Worm (Caenorhabditis elegans) whole organism, L1 larva: Measurements from ENCODE around the gene nlp-46.

ENCODE experiments used
- C04F5.9 ChIP-seq: sonication (generic microtip); optimal IDR thresholded peaks from 2 replicates; lab custom pipeline; 2016; ENCODE audit warnings: missing genetic modification characterization, missing compliant biosample characterization
- C16A3.4 ChIP-seq: fragments of 150-350 bp; optimal IDR thresholded peaks from 2 replicates; lab custom pipeline; 2014; ENCODE audit warnings: missing biosample characterization, missing genetic modification characterization
- C34B4.2 ChIP-seq: sonication (generic microtip); optimal IDR thresholded peaks from 2 replicates; lab custom pipeline; 2017; ENCODE audit warnings: mild to moderate bottlenecking, missing genetic modification characterization, missing compliant biosample characterization
- aha-1 ChIP-seq: fragments of 150-350 bp; optimal IDR thresholded peaks from 2 replicates; lab custom pipeline; 2014; ENCODE audit warnings: missing biosample characterization, missing genetic modification characterization
- aly-2 ChIP-seq: fragments of 150-350 bp; optimal IDR thresholded peaks from 2 replicates; lab custom pipeline; 2014; ENCODE audit warnings: missing biosample characterization, missing genetic modification characterization
- ama-1 ChIP-seq: fragments of 150-350 bp; optimal IDR thresholded peaks from 2 replicates; lab custom pipeline; 2014
- blmp-1 ChIP-seq: fragments of 150-350 bp; optimal IDR thresholded peaks from 2 replicates; lab custom pipeline; 2014; ENCODE audit warnings: missing biosample characterization, missing genetic modification characterization
- ceh-63 ChIP-seq: fragments of 200-800 bp; sonication (Bioruptor generic); optimal IDR thresholded peaks from 2 replicates; lab custom pipeline; 2018; ENCODE audit warnings: mild to moderate bottlenecking, missing genetic modification characterization, missing compliant biosample characterization
- ceh-8 ChIP-seq: fragments of 200-800 bp; sonication (Bioruptor generic); optimal IDR thresholded peaks from 2 replicates; lab custom pipeline; 2018; ENCODE audit warnings: mild to moderate bottlenecking, missing genetic modification characterization, moderate library complexity, missing compliant biosample characterization
- ceh-88 ChIP-seq: fragments of 200-800 bp; sonication (Bioruptor generic); IDR thresholded peaks from 2 replicates; pipeline ENCODE4 v1.3.6; 2022; ENCODE audit warnings: missing genetic modification characterization, missing compliant biosample characterization
- ceh-90 ChIP-seq: sonication (generic microtip); optimal IDR thresholded peaks from 2 replicates; lab custom pipeline; 2016; ENCODE audit warnings: missing genetic modification characterization, missing compliant biosample characterization
- ces-1 ChIP-seq: fragments of 150-350 bp; optimal IDR thresholded peaks from 2 replicates; lab custom pipeline; 2014; ENCODE audit warnings: missing biosample characterization, missing genetic modification reagents, missing genetic modification characterization
- dpl-1 ChIP-seq, 3 experiments: fragments of 150-350 bp in 2 of 3; sonication (generic microtip) in 1 of 3; optimal IDR thresholded peaks; 2 replicates each; lab custom pipeline; 2014 to 2017; ENCODE audit warnings: missing biosample characterization in 3 of 3, missing genetic modification characterization in 3 of 3, missing genetic modification reagents in 3 of 3
- dsc-1 ChIP-seq: sonication (generic microtip); optimal IDR thresholded peaks from 2 replicates; lab custom pipeline; 2016; ENCODE audit warnings: mild to moderate bottlenecking, missing genetic modification characterization, missing compliant biosample characterization
- egl-13 ChIP-seq: sonication (generic microtip); optimal IDR thresholded peaks from 2 replicates; lab custom pipeline; 2016; ENCODE audit warnings: missing genotype, missing genetic modification reagents, missing genetic modification characterization, missing compliant biosample characterization
- egl-27 ChIP-seq, 2 experiments: fragments of 150-350 bp in 1 of 2; sonication (generic microtip); optimal IDR thresholded peaks; 3 replicates each; lab custom pipeline; 2017 to 2018; ENCODE audit warnings: missing biosample characterization in 2 of 2, missing genetic modification characterization in 2 of 2, missing genetic modification reagents in 2 of 2
- elt-2 ChIP-seq: sonication (generic microtip); optimal IDR thresholded peaks from 2 replicates; lab custom pipeline; 2016; ENCODE audit warnings: missing genetic modification characterization, mild to moderate bottlenecking, inconsistent platforms, missing compliant biosample characterization, missing genetic modification reagents
- elt-3 ChIP-seq, 6 experiments: fragments of 150-350 bp in 1 of 6; sonication (generic microtip); optimal IDR thresholded peaks; 2 replicates each; lab custom pipeline; 2017 to 2018; ENCODE audit warnings: missing biosample characterization in 6 of 6, missing genetic modification characterization in 6 of 6, inconsistent platforms in 1 of 6
- ets-5 ChIP-seq: fragments of 200-800 bp; sonication (Bioruptor generic); IDR thresholded peaks from 2 replicates; pipeline ENCODE4 v1.3.6; 2022; ENCODE audit warnings: missing genetic modification characterization, missing compliant biosample characterization
- fkh-4 ChIP-seq: sonication (generic microtip); optimal IDR thresholded peaks from 2 replicates; lab custom pipeline; 2016; ENCODE audit warnings: missing compliant biosample characterization, missing genetic modification characterization, borderline replicate concordance
- fkh-8 ChIP-seq: sonication (generic microtip); optimal IDR thresholded peaks from 2 replicates; lab custom pipeline; 2016; ENCODE audit warnings: mild to moderate bottlenecking, missing genetic modification characterization, missing compliant biosample characterization
- grh-1 ChIP-seq: fragments of 200-800 bp; sonication (Bioruptor generic); IDR thresholded peaks from 2 replicates; pipeline ENCODE4 v1.3.6; 2022; ENCODE audit warnings: missing genetic modification reagents, missing genetic modification characterization, missing compliant biosample characterization
- hlh-17 ChIP-seq: fragments of 200-800 bp; sonication (Bioruptor generic); optimal IDR thresholded peaks from 2 replicates; lab custom pipeline; 2018; ENCODE audit warnings: missing genetic modification characterization, mild to moderate bottlenecking, missing compliant biosample characterization, moderate library complexity, borderline replicate concordance
- hpl-2 ChIP-seq: fragments of 150-350 bp; optimal IDR thresholded peaks from 2 replicates; lab custom pipeline; 2014; ENCODE audit warnings: missing biosample characterization, missing genetic modification reagents, missing genetic modification characterization
- isw-1 ChIP-seq: fragments of 200-800 bp; sonication (Bioruptor generic); IDR thresholded peaks from 2 replicates; pipeline ENCODE4 v1.3.6; 2022; ENCODE audit warnings: missing genetic modification characterization, missing compliant biosample characterization
- jun-1 ChIP-seq: fragments of 150-350 bp; optimal IDR thresholded peaks from 2 replicates; lab custom pipeline; 2014; ENCODE audit warnings: missing biosample characterization, missing genetic modification reagents, missing genetic modification characterization
- lin-14 ChIP-seq: fragments of 200-800 bp; sonication (Bioruptor generic); optimal IDR thresholded peaks from 2 replicates; lab custom pipeline; 2018; ENCODE audit warnings: mild to moderate bottlenecking, missing genetic modification characterization, moderate library complexity, missing compliant biosample characterization
- lin-15B ChIP-seq: fragments of 150-350 bp; sonication (generic microtip); optimal IDR thresholded peaks from 3 replicates; lab custom pipeline; 2014; ENCODE audit warnings: missing biosample characterization, missing genetic modification characterization
- lin-35 ChIP-seq, 2 experiments: fragments of 150-350 bp; optimal IDR thresholded peaks; 2 replicates each; lab custom pipeline; 2014; ENCODE audit warnings: missing biosample characterization in 2 of 2, missing genetic modification characterization in 2 of 2, missing genetic modification reagents in 2 of 2
- mab-9 ChIP-seq: fragments of 200-800 bp; sonication (Bioruptor generic); IDR thresholded peaks from 2 replicates; pipeline ENCODE4 v1.3.6; 2022; ENCODE audit warnings: missing genetic modification reagents, missing genetic modification characterization, missing compliant biosample characterization
- mdl-1 ChIP-seq, 2 experiments: fragments of 150-350 bp; optimal IDR thresholded peaks; 2 replicates each; lab custom pipeline; 2014 to 2017; ENCODE audit warnings: missing biosample characterization in 2 of 2, missing genetic modification characterization in 2 of 2, inconsistent platforms in 1 of 2
- mef-2 ChIP-seq: fragments of 150-350 bp; optimal IDR thresholded peaks from 2 replicates; lab custom pipeline; 2014; ENCODE audit warnings: missing biosample characterization, missing genetic modification characterization
- nhr-12 ChIP-seq: sonication (generic microtip); optimal IDR thresholded peaks from 2 replicates; lab custom pipeline; 2017; ENCODE audit warnings: missing biosample characterization, missing genetic modification characterization
- nhr-19 ChIP-seq: fragments of 200-800 bp; sonication (Bioruptor generic); conservative IDR thresholded peaks from 2 replicates; pipeline ENCODE4 v1.3.6; 2022; ENCODE audit warnings: missing genetic modification characterization, missing compliant biosample characterization
- nhr-20 ChIP-seq: sonication (generic microtip); optimal IDR thresholded peaks from 2 replicates; lab custom pipeline; 2016; ENCODE audit warnings: mild to moderate bottlenecking, missing genetic modification characterization, missing compliant biosample characterization
- nhr-237 ChIP-seq: fragments of 150-350 bp; optimal IDR thresholded peaks from 2 replicates; lab custom pipeline; 2014; ENCODE audit warnings: missing biosample characterization, missing genetic modification characterization
- nhr-76 ChIP-seq: sonication (generic microtip); optimal IDR thresholded peaks from 2 replicates; lab custom pipeline; 2017; ENCODE audit warnings: missing biosample characterization, missing genetic modification characterization
- nhr-77 ChIP-seq: fragments of 150-350 bp; optimal IDR thresholded peaks from 2 replicates; lab custom pipeline; 2014; ENCODE audit warnings: missing biosample characterization, missing genetic modification characterization
- nhr-90 ChIP-seq: sonication (generic microtip); optimal IDR thresholded peaks from 2 replicates; lab custom pipeline; 2016; ENCODE audit warnings: mild to moderate bottlenecking, missing genetic modification characterization, missing compliant biosample characterization; ENCODE audit not compliant: poor library complexity
- pag-3 ChIP-seq: sonication (generic microtip); optimal IDR thresholded peaks from 2 replicates; lab custom pipeline; 2017; ENCODE audit warnings: missing genetic modification characterization, mild to moderate bottlenecking, missing compliant biosample characterization, antibody characterized with exemption, borderline replicate concordance; ENCODE audit not compliant: insufficient read depth
- pax-3 ChIP-seq: fragments of 200-800 bp; sonication (Bioruptor generic); optimal IDR thresholded peaks from 2 replicates; lab custom pipeline; 2018; ENCODE audit warnings: mild to moderate bottlenecking, missing genetic modification characterization, moderate library complexity, missing compliant biosample characterization
- pqm-1 ChIP-seq: sonication (generic microtip); optimal IDR thresholded peaks from 3 replicates; lab custom pipeline; 2017; ENCODE audit warnings: missing biosample characterization, missing genetic modification characterization
- skn-1 ChIP-seq: fragments of 150-350 bp; optimal IDR thresholded peaks from 2 replicates; lab custom pipeline; 2014; ENCODE audit warnings: missing biosample characterization, missing genetic modification characterization
- snu-23 ChIP-seq: sonication (generic microtip); optimal IDR thresholded peaks from 2 replicates; lab custom pipeline; 2016; ENCODE audit warnings: missing genetic modification characterization, missing compliant biosample characterization
- sox-4 ChIP-seq: sonication (generic microtip); optimal IDR thresholded peaks from 2 replicates; lab custom pipeline; 2016; ENCODE audit warnings: missing genetic modification characterization, missing compliant biosample characterization
- swsn-7 ChIP-seq: sonication (generic microtip); optimal IDR thresholded peaks from 2 replicates; lab custom pipeline; 2016; ENCODE audit warnings: missing genetic modification characterization, missing compliant biosample characterization
- tbx-2 ChIP-seq: sonication (generic microtip); optimal IDR thresholded peaks from 2 replicates; lab custom pipeline; 2016; ENCODE audit warnings: missing genetic modification characterization, missing compliant biosample characterization
- unc-30 ChIP-seq: sonication (generic microtip); optimal IDR thresholded peaks from 2 replicates; lab custom pipeline; 2017; ENCODE audit warnings: missing biosample characterization, missing genetic modification characterization
- unc-86 ChIP-seq: sonication (generic microtip); optimal IDR thresholded peaks from 2 replicates; lab custom pipeline; 2016; ENCODE audit warnings: missing genetic modification characterization, missing compliant biosample characterization
- vab-15 ChIP-seq: sonication (generic microtip); optimal IDR thresholded peaks from 2 replicates; lab custom pipeline; 2017; ENCODE audit warnings: missing genotype, mild to moderate bottlenecking, missing genetic modification characterization, missing compliant biosample characterization
- xbp-1 ChIP-seq: sonication (generic microtip); optimal IDR thresholded peaks from 2 replicates; lab custom pipeline; 2016; ENCODE audit warnings: missing genetic modification characterization, missing compliant biosample characterization
- zip-4 ChIP-seq: fragments of 200-800 bp; sonication (Bioruptor generic); optimal IDR thresholded peaks from 2 replicates; lab custom pipeline; 2018; ENCODE audit warnings: mild to moderate bottlenecking, missing genetic modification characterization, moderate library complexity, missing compliant biosample characterization
- ztf-11 ChIP-seq, 2 experiments: sonication (generic microtip); optimal IDR thresholded peaks; 2 replicates each; lab custom pipeline; 2016 to 2017; ENCODE audit warnings: missing genetic modification characterization in 2 of 2, missing biosample characterization in 1 of 2, missing compliant biosample characterization in 1 of 2

The nlp-46 gene

DNA sequence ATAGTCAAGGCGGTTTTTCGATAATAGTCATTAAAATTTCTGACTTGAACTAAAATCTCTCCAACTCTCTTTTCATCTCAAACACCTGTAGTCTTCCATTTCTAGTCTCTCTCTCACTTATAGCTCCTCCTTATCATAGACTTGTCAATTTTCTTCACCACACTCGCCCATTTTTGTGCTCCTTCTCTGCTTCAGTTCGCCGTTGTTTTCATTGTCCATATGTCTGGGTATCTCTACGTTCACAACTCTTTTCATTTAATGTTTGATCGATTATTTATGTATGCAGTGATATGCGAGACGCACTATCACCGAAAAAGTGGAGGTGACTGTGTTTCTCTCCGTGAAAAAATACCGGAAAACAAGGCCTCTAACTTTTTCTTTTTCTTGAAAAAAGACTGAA is 38.3 kb downstream of the nlp-46 start:
- TF ChIP-seq ceh-63 (GFP tag; lab: Kevin White, UChicago) (no peak), pax-3 (tag; lab: Kevin White, UChicago) (peak; percentile 5), ceh-90 (tag; lab: Kevin White, UChicago) (no peak), lin-14 (GFP tag; lab: Kevin White, UChicago) (peak; percentile 26), dpl-1 (GFP tag; optimal IDR thresholded peaks at IDR 0.05; lab: Kevin White, UChicago) (no peak), fkh-4 (tag; lab: Kevin White, UChicago) (no peak), ces-1 (no peak), fkh-8 (no peak), nhr-237 (tag; lab: Kevin White, UChicago) (no peak), egl-27 (tag; optimal IDR thresholded peaks at IDR 0.05; lab: Kevin White, UChicago) (no peak), C34B4.2 (no peak), C16A3.4 (no peak), vab-15 (no peak), isw-1 (GFP tag; lab: Robert Waterston, UW) (no peak), aha-1 (no peak), swsn-7 (no peak), unc-86 (tag; lab: Kevin White, UChicago) (no peak), blmp-1 (tag; lab: Kevin White, UChicago) (no peak), grh-1 (GFP tag; lab: Robert Waterston, UW) (no peak), nhr-19 (GFP tag; lab: Robert Waterston, UW) (no peak), ets-5 (GFP tag; lab: Robert Waterston, UW) (no peak), mdl-1 (tag; optimal IDR thresholded peaks at IDR 0.05; lab: Kevin White, UChicago) (no peak), nhr-76 (tag; lab: Kevin White, UChicago) (no peak), ama-1 (lab: Kevin White, UChicago) (no peak), snu-23 (GFP tag; lab: Kevin White, UChicago) (no peak), tbx-2 (tag; lab: Kevin White, UChicago) (no peak), pqm-1 (tag; lab: Kevin White, UChicago) (peak; percentile 29), nhr-12 (no peak), mef-2 (tag; lab: Kevin White, UChicago) (no peak), lin-35 (GFP tag; optimal IDR thresholded peaks at IDR 0.05; lab: Kevin White, UChicago) (peak in 1 of 2 experiments; percentile 19), egl-13 (no peak), sox-4 (tag; lab: Kevin White, UChicago) (no peak), hpl-2 (GFP tag; lab: Kevin White, UChicago) (no peak), zip-4 (no peak), nhr-77 (no peak), jun-1 (tag; lab: Kevin White, UChicago) (no peak), ceh-88 (no peak), nhr-90 (tag; lab: Kevin White, UChicago) (no peak), skn-1 (tag; lab: Kevin White, UChicago) (no peak), hlh-17 (no peak), ceh-8 (GFP tag; lab: Kevin White, UChicago) (no peak), aly-2 (tag; lab: Kevin White, UChicago) (no peak), elt-2 (tag; lab: Kevin White, UChicago) (peak; percentile 67), nhr-20 (tag; lab: Kevin White, UChicago) (peak; percentile 8), elt-3 (tag; optimal IDR thresholded peaks at IDR 0.05; lab: Kevin White, UChicago) (no peak), pag-3 (tag; lab: Kevin White, UChicago) (no peak), dsc-1 (tag; lab: Kevin White, UChicago) (no peak), mab-9 (GFP tag; lab: Robert Waterston, UW) (no peak), lin-15B (tag; lab: Kevin White, UChicago) (no peak), xbp-1 (no peak), ztf-11 (tag; optimal IDR thresholded peaks at IDR 0.05; lab: Kevin White, UChicago) (no peak), unc-30 (tag; lab: Kevin White, UChicago) (no peak), C04F5.9 (no peak)
- TF ChIP-seq, all 84 proteins: peak for 6
